Fruit fly (Drosophila melanogaster) whole organism, prepupa: ENCODE results near the gene brm.

ENCODE experiments used
- Blimp-1 ChIP-seq: fragments of 200-800 bp; sonication (Bioruptor generic); optimal IDR thresholded peaks from 3 replicates; lab custom pipeline; 2017; ENCODE audit warnings: missing biosample characterization, missing genetic modification characterization, mild to moderate bottlenecking, moderate library complexity, missing genetic modification reagents
- CG10631 ChIP-seq: fragments of 200-800 bp; sonication (Bioruptor generic); optimal IDR thresholded peaks from 2 replicates; lab custom pipeline; 2016; ENCODE audit warnings: missing biosample characterization, missing genetic modification characterization
- CG10669 ChIP-seq: fragments of 200-800 bp; sonication (Bioruptor generic); optimal IDR thresholded peaks from 3 replicates; lab custom pipeline; 2018; ENCODE audit warnings: missing biosample characterization, mild to moderate bottlenecking, missing genetic modification characterization, moderate library complexity
- CG11294 ChIP-seq: fragments of 200-800 bp; sonication (Bioruptor generic); IDR thresholded peaks from 2 replicates; pipeline ENCODE4 v1.3.6; 2022; ENCODE audit warnings: missing biosample characterization, missing genetic modification characterization
- CG11762 ChIP-seq: fragments of 200-800 bp; sonication (Bioruptor generic); optimal IDR thresholded peaks from 3 replicates; lab custom pipeline; 2016; ENCODE audit warnings: missing biosample characterization, missing genetic modification characterization; ENCODE audit not compliant: insufficient read depth
- CG11902 ChIP-seq: fragments of 200-800 bp; sonication (Bioruptor generic); optimal IDR thresholded peaks from 3 replicates; lab custom pipeline; 2016; ENCODE audit warnings: missing biosample characterization, missing genetic modification characterization
- CG15336 ChIP-seq: fragments of 200-800 bp; sonication (Bioruptor generic); IDR thresholded peaks from 2 replicates; pipeline ENCODE4 v1.3.6; 2022; ENCODE audit warnings: missing biosample characterization, missing genetic modification characterization
- CG1621 ChIP-seq: fragments of 200-800 bp; sonication (Bioruptor generic); optimal IDR thresholded peaks from 3 replicates; lab custom pipeline; 2018; ENCODE audit warnings: missing biosample characterization, mild to moderate bottlenecking, missing genetic modification characterization
- CG16779 ChIP-seq: fragments of 200-800 bp; sonication (Bioruptor generic); optimal IDR thresholded peaks from 3 replicates; lab custom pipeline; 2017; ENCODE audit warnings: missing biosample characterization, mild to moderate bottlenecking, missing genetic modification characterization
- CG3032 ChIP-seq: fragments of 200-800 bp; optimal IDR thresholded peaks from 2 replicates; lab custom pipeline; 2019; ENCODE audit warnings: missing biosample characterization, mild to moderate bottlenecking, missing genetic modification characterization, moderate library complexity
- CG31627 ChIP-seq: fragments of 200-800 bp; sonication (Bioruptor generic); optimal IDR thresholded peaks from 3 replicates; lab custom pipeline; 2016; ENCODE audit warnings: missing biosample characterization, missing genetic modification characterization
- CG32006 ChIP-seq: fragments of 200-800 bp; sonication (Bioruptor generic); optimal IDR thresholded peaks from 3 replicates; lab custom pipeline; 2017; ENCODE audit warnings: missing biosample characterization, mild to moderate bottlenecking, missing genetic modification characterization
- CG34406 ChIP-seq: fragments of 200-800 bp; sonication (Bioruptor generic); optimal IDR thresholded peaks from 3 replicates; lab custom pipeline; 2016; ENCODE audit warnings: missing biosample characterization, missing genetic modification characterization
- CG3919 ChIP-seq: fragments of 200-800 bp; sonication (Bioruptor generic); optimal IDR thresholded peaks from 3 replicates; lab custom pipeline; 2016; ENCODE audit warnings: missing biosample characterization, missing genetic modification characterization
- CG4318 ChIP-seq: fragments of 200-800 bp; sonication (Bioruptor generic); optimal IDR thresholded peaks from 3 replicates; lab custom pipeline; 2017; ENCODE audit warnings: missing biosample characterization, mild to moderate bottlenecking, missing genetic modification characterization
- CG6163 ChIP-seq: fragments of 200-800 bp; sonication (Bioruptor generic); IDR thresholded peaks from 3 replicates; pipeline ENCODE4 v1.3.6; 2022; ENCODE audit warnings: missing biosample characterization, missing genetic modification characterization
- CG6792 ChIP-seq: fragments of 200-800 bp; sonication (Bioruptor generic); optimal IDR thresholded peaks from 3 replicates; lab custom pipeline; 2016; ENCODE audit warnings: missing biosample characterization, missing genetic modification characterization
- CG6808 ChIP-seq: fragments of 200-800 bp; sonication (Bioruptor generic); optimal IDR thresholded peaks from 3 replicates; lab custom pipeline; 2017; ENCODE audit warnings: missing biosample characterization, missing genetic modification characterization, mild to moderate bottlenecking, moderate library complexity, missing genetic modification reagents
- CG6854 ChIP-seq: fragments of 200-800 bp; sonication (Bioruptor generic); optimal IDR thresholded peaks from 2 replicates; lab custom pipeline; 2017; ENCODE audit warnings: missing biosample characterization, mild to moderate bottlenecking, missing genetic modification characterization
- CG7368 ChIP-seq: fragments of 200-800 bp; sonication (Bioruptor generic); optimal IDR thresholded peaks from 3 replicates; lab custom pipeline; 2016; ENCODE audit warnings: missing biosample characterization, missing genetic modification characterization
- CG8119 ChIP-seq: fragments of 200-800 bp; sonication (Bioruptor generic); IDR thresholded peaks from 3 replicates; pipeline ENCODE4 v1.3.6; 2022; ENCODE audit warnings: missing biosample characterization, missing genetic modification characterization
- CG8319 ChIP-seq: fragments of 200-800 bp; sonication (Bioruptor generic); optimal IDR thresholded peaks from 3 replicates; lab custom pipeline; 2016; ENCODE audit warnings: missing biosample characterization, missing genetic modification characterization
- CG8632 ChIP-seq: fragments of 200-800 bp; sonication (Bioruptor generic); optimal IDR thresholded peaks from 3 replicates; lab custom pipeline; 2016; ENCODE audit warnings: missing biosample characterization, missing genetic modification characterization
- CG9139 ChIP-seq: fragments of 200-800 bp; sonication (Bioruptor generic); optimal IDR thresholded peaks from 3 replicates; lab custom pipeline; 2017; ENCODE audit warnings: missing biosample characterization, mild to moderate bottlenecking, missing genetic modification characterization
- Eip75B ChIP-seq: fragments of 200-800 bp; sonication (Bioruptor generic); optimal IDR thresholded peaks from 3 replicates; lab custom pipeline; 2016; ENCODE audit warnings: missing biosample characterization, missing genetic modification characterization
- Eip78C ChIP-seq: fragments of 200-800 bp; sonication (Bioruptor generic); peaks from one replicate; lab custom pipeline; 2016; ENCODE audit warnings: missing biosample characterization, missing genetic modification characterization
- Eip93F ChIP-seq: fragments of 200-800 bp; sonication (Bioruptor generic); optimal IDR thresholded peaks from 2 replicates; lab custom pipeline; 2016; ENCODE audit warnings: missing biosample characterization, mild to moderate bottlenecking, missing genetic modification characterization
- Ets96B ChIP-seq: fragments of 200-800 bp; optimal IDR thresholded peaks from 2 replicates; lab custom pipeline; 2019; ENCODE audit warnings: missing biosample characterization, mild to moderate bottlenecking, missing genetic modification characterization, moderate library complexity
- Gug ChIP-seq: fragments of 200-800 bp; sonication (Bioruptor generic); IDR thresholded peaks from 2 replicates; pipeline ENCODE4 v1.3.6; 2022; ENCODE audit warnings: missing biosample characterization, missing genetic modification characterization
- Hr38 ChIP-seq: sonication (Bioruptor generic); optimal IDR thresholded peaks from 2 replicates; lab custom pipeline; 2016; ENCODE audit warnings: missing biosample characterization, missing genetic modification characterization
- Hr39 ChIP-seq: fragments of 200-800 bp; sonication (Bioruptor generic); optimal IDR thresholded peaks from 2 replicates; lab custom pipeline; 2016; ENCODE audit warnings: missing biosample characterization, missing genetic modification characterization
- Hr4 ChIP-seq: fragments of 200-800 bp; sonication (Bioruptor generic); optimal IDR thresholded peaks from 3 replicates; lab custom pipeline; 2016; ENCODE audit warnings: missing biosample characterization, missing genetic modification characterization
- Lpt ChIP-seq: fragments of 200-800 bp; sonication (Bioruptor generic); optimal IDR thresholded peaks from 3 replicates; lab custom pipeline; 2016; ENCODE audit warnings: missing biosample characterization, missing genetic modification characterization
- OdsH ChIP-seq: fragments of 200-800 bp; sonication (Bioruptor generic); optimal IDR thresholded peaks from 3 replicates; lab custom pipeline; 2016; ENCODE audit warnings: missing biosample characterization, missing genetic modification characterization
- Smox ChIP-seq: fragments of 200-800 bp; sonication (Bioruptor generic); optimal IDR thresholded peaks from 3 replicates; lab custom pipeline; 2016; ENCODE audit warnings: missing biosample characterization, missing genetic modification characterization
- Sox102F ChIP-seq: fragments of 200-800 bp; sonication (Bioruptor generic); optimal IDR thresholded peaks from 2 replicates; lab custom pipeline; 2016; ENCODE audit warnings: missing biosample characterization, mild to moderate bottlenecking, missing genetic modification characterization
- Sox14 ChIP-seq: fragments of 200-800 bp; sonication (Bioruptor generic); optimal IDR thresholded peaks from 3 replicates; lab custom pipeline; 2016; ENCODE audit warnings: missing biosample characterization, missing genetic modification characterization
- Sox15 ChIP-seq: fragments of 200-800 bp; sonication (Bioruptor generic); optimal IDR thresholded peaks from 3 replicates; lab custom pipeline; 2016; ENCODE audit warnings: missing biosample characterization, missing genetic modification characterization
- achi ChIP-seq: fragments of 200-800 bp; sonication (Bioruptor generic); optimal IDR thresholded peaks from 3 replicates; lab custom pipeline; 2016; ENCODE audit warnings: missing biosample characterization, missing genetic modification characterization
- acj6 ChIP-seq: fragments of 200-800 bp; sonication (Bioruptor generic); optimal IDR thresholded peaks from 3 replicates; lab custom pipeline; 2016; ENCODE audit warnings: missing biosample characterization, missing genetic modification characterization
- cyc ChIP-seq: fragments of 200-800 bp; sonication (Bioruptor generic); optimal IDR thresholded peaks from 3 replicates; lab custom pipeline; 2016; ENCODE audit warnings: missing biosample characterization, missing genetic modification characterization
- dsx ChIP-seq: fragments of 200-800 bp; optimal IDR thresholded peaks from 3 replicates; lab custom pipeline; 2019; ENCODE audit warnings: missing biosample characterization, mild to moderate bottlenecking, missing genetic modification characterization, moderate library complexity; ENCODE audit not compliant: poor library complexity, severe bottlenecking
- eg ChIP-seq: fragments of 200-800 bp; sonication (Bioruptor generic); IDR thresholded peaks from 3 replicates; pipeline ENCODE4 v1.3.6; 2022; ENCODE audit warnings: missing biosample characterization, missing genetic modification characterization
- esn ChIP-seq: fragments of 200-800 bp; sonication (Bioruptor generic); optimal IDR thresholded peaks from 2 replicates; lab custom pipeline; 2016; ENCODE audit warnings: missing biosample characterization, mild to moderate bottlenecking, missing genetic modification characterization, moderate library complexity
- fd85E ChIP-seq: fragments of 200-800 bp; sonication (Bioruptor generic); optimal IDR thresholded peaks from 3 replicates; lab custom pipeline; 2016; ENCODE audit warnings: missing biosample characterization, missing genetic modification characterization
- fkh ChIP-seq: fragments of 200-800 bp; sonication (Bioruptor generic); optimal IDR thresholded peaks from 3 replicates; lab custom pipeline; 2017; ENCODE audit warnings: missing biosample characterization, mild to moderate bottlenecking, missing genetic modification characterization, moderate library complexity
- lz ChIP-seq: fragments of 200-800 bp; sonication (Bioruptor generic); optimal IDR thresholded peaks from 3 replicates; lab custom pipeline; 2016; ENCODE audit warnings: missing biosample characterization, missing genetic modification characterization
- net ChIP-seq: fragments of 200-800 bp; sonication (Bioruptor generic); optimal IDR thresholded peaks from 3 replicates; lab custom pipeline; 2016; ENCODE audit warnings: missing biosample characterization, missing genetic modification characterization
- pdm3 ChIP-seq: fragments of 200-800 bp; sonication (Bioruptor generic); optimal IDR thresholded peaks from 3 replicates; lab custom pipeline; 2016; ENCODE audit warnings: missing biosample characterization, missing genetic modification characterization
- salr ChIP-seq, 2 experiments: fragments of 200-800 bp; sonication (Bioruptor generic); optimal IDR thresholded peaks; 3 replicates each; lab custom pipeline; 2016 to 2018; ENCODE audit warnings: missing biosample characterization in 2 of 2, missing genetic modification characterization in 2 of 2, mild to moderate bottlenecking in 1 of 2
- spab ChIP-seq: fragments of 200-800 bp; sonication (Bioruptor generic); optimal IDR thresholded peaks from 2 replicates; lab custom pipeline; 2017; ENCODE audit warnings: missing biosample characterization, mild to moderate bottlenecking, missing genetic modification characterization, missing genetic modification reagents
- svp ChIP-seq: fragments of 200-800 bp; sonication (Bioruptor generic); peaks from one replicate; lab custom pipeline; 2016; ENCODE audit warnings: missing biosample characterization, missing genetic modification characterization
- topi ChIP-seq: fragments of 200-800 bp; sonication (Bioruptor generic); optimal IDR thresholded peaks from 3 replicates; lab custom pipeline; 2016; ENCODE audit warnings: missing biosample characterization, missing genetic modification characterization

The brm gene

dm6 chr3L:15977565-15977964, 5.1 kb downstream of the brm start:
- no peak for TF ChIP-seq Hr38 (GFP tag; lab: Kevin White, UChicago)
- peak; percentile 18 for TF ChIP-seq CG11902
- no peak for TF ChIP-seq Sox15 (GFP tag; lab: Kevin White, UChicago)
- no peak for TF ChIP-seq Eip75B (GFP tag; lab: Kevin White, UChicago)
- no peak for TF ChIP-seq dsx (GFP tag; lab: Kevin White, UChicago)
- no peak for TF ChIP-seq CG6808 (GFP tag; lab: Kevin White, UChicago)
- TF ChIP-seq Hr4 (GFP tag; lab: Kevin White, UChicago) = no peak
- TF ChIP-seq CG10631 (GFP tag; lab: Kevin White, UChicago) = no peak
- peak; percentile 32; the same call in 1 of the 2 replicates for TF ChIP-seq CG11294 (GFP tag; lab: Robert Waterston, UW)
- TF ChIP-seq Lpt (GFP tag; lab: Kevin White, UChicago) = peak; percentile 24
- peak; percentile 46 for TF ChIP-seq achi
- TF ChIP-seq net = peak; percentile 32
- TF ChIP-seq CG11762 = peak; percentile 25
- peak; percentile 56 for TF ChIP-seq Hr39 (GFP tag; lab: Kevin White, UChicago)
- TF ChIP-seq cyc (GFP tag; lab: Kevin White, UChicago) = peak; percentile 66
- no peak for TF ChIP-seq Eip93F (GFP tag; lab: Kevin White, UChicago)
- peak; percentile 70 for TF ChIP-seq CG6163
- peak; percentile 66 for TF ChIP-seq CG31627 (GFP tag; lab: Kevin White, UChicago)
- TF ChIP-seq spab (GFP tag; lab: Kevin White, UChicago) = no peak
- no peak for TF ChIP-seq Blimp-1 (GFP tag; lab: Kevin White, UChicago)
- peak; percentile 44 for TF ChIP-seq CG6792 (GFP tag; lab: Kevin White, UChicago)
- no peak for TF ChIP-seq CG1621
- TF ChIP-seq svp (GFP tag; lab: Kevin White, UChicago) = peak; percentile 81
- TF ChIP-seq OdsH = no peak
- TF ChIP-seq CG4318 = no peak
- peak; percentile 77 for TF ChIP-seq topi (GFP tag; lab: Kevin White, UChicago)
- TF ChIP-seq Sox14 (GFP tag; lab: Kevin White, UChicago) = peak; percentile 43
- peak; percentile 54; the same call in 2 of the 3 replicates for TF ChIP-seq CG8119
- TF ChIP-seq CG15336 (GFP tag; lab: Robert Waterston, UW) = peak; percentile 53; the same call in 1 of the 2 replicates
- TF ChIP-seq CG32006 (GFP tag; lab: Kevin White, UChicago) = no peak
- TF ChIP-seq CG10669 (GFP tag; lab: Kevin White, UChicago) = no peak
- peak; percentile 70 for TF ChIP-seq Smox (GFP tag; lab: Kevin White, UChicago)
- TF ChIP-seq CG9139 = no peak
- no peak for TF ChIP-seq CG3032
- peak; percentile 50 for TF ChIP-seq acj6 (GFP tag; lab: Kevin White, UChicago)
- peak; percentile 47 for TF ChIP-seq pdm3 (GFP tag; lab: Kevin White, UChicago)
- TF ChIP-seq Sox102F (GFP tag; lab: Kevin White, UChicago) = peak; percentile 49
- TF ChIP-seq CG7368 = no peak
- no peak for TF ChIP-seq Ets96B
- TF ChIP-seq lz (GFP tag; lab: Kevin White, UChicago) = peak; percentile 41
- no peak for TF ChIP-seq fd85E (GFP tag; lab: Kevin White, UChicago)
- TF ChIP-seq Eip78C (GFP tag; lab: Kevin White, UChicago) = peak; percentile 85
- no peak for TF ChIP-seq fkh
- peak; percentile 81 for TF ChIP-seq eg (GFP tag; lab: Robert Waterston, UW)
- peak; percentile 40 for TF ChIP-seq CG8632 (GFP tag; lab: Kevin White, UChicago)
- peak; percentile 27 for TF ChIP-seq CG34406 (GFP tag; lab: Kevin White, UChicago)
- no peak for TF ChIP-seq salr (GFP tag; optimal IDR thresholded peaks at IDR 0.05; lab: Kevin White, UChicago)
- peak; percentile 71 for TF ChIP-seq Gug (GFP tag; lab: Robert Waterston, UW)
- no peak for TF ChIP-seq CG6854 (GFP tag; lab: Kevin White, UChicago)
- TF ChIP-seq CG16779 (tag; lab: Kevin White, UChicago) = no peak
- peak; percentile 74 for TF ChIP-seq esn
- TF ChIP-seq CG3919 (GFP tag; lab: Kevin White, UChicago) = no peak
- TF ChIP-seq CG8319 (GFP tag; lab: Kevin White, UChicago) = no peak
